Fruit fly (Drosophila melanogaster) whole organism, embryonic: ENCODE results near the gene CG11726.

Experiments used
- Atf6 ChIP-seq: fragments of 200-800 bp; sonication (Bioruptor generic); IDR thresholded peaks from 2 replicates; pipeline ENCODE4 v1.3.6; 2022; ENCODE audit warnings: missing biosample characterization, missing genetic modification characterization
- B-H2 ChIP-seq: fragments of 200-800 bp; sonication (Bioruptor generic); optimal IDR thresholded peaks from 2 replicates; lab custom pipeline; 2018; ENCODE audit warnings: missing biosample characterization, mild to moderate bottlenecking, missing genetic modification characterization
- CG1024 ChIP-seq: fragments of 200-800 bp; sonication (Bioruptor generic); IDR thresholded peaks from 2 replicates; pipeline ENCODE4 v1.3.6; 2022; ENCODE audit warnings: missing biosample characterization, missing genetic modification characterization
- CG11456 ChIP-seq: fragments of 200-800 bp; sonication (Bioruptor generic); IDR thresholded peaks from 3 replicates; pipeline ENCODE4 v1.3.6; 2022; ENCODE audit warnings: missing biosample characterization, missing genetic modification characterization
- CG14965 ChIP-seq: fragments of 200-800 bp; sonication (Bioruptor generic); optimal IDR thresholded peaks from 2 replicates; lab custom pipeline; 2016; ENCODE audit warnings: missing biosample characterization, missing genetic modification characterization, borderline replicate concordance
- CG15073 ChIP-seq: fragments of 200-800 bp; sonication (Bioruptor generic); optimal IDR thresholded peaks from 2 replicates; lab custom pipeline; 2016; ENCODE audit warnings: missing biosample characterization, missing genetic modification characterization
- CG15514 ChIP-seq: fragments of 200-800 bp; sonication (Bioruptor generic); optimal IDR thresholded peaks from 3 replicates; lab custom pipeline; 2017; ENCODE audit warnings: missing biosample characterization, missing genetic modification characterization, mild to moderate bottlenecking, moderate library complexity, missing genetic modification reagents
- CG15696 ChIP-seq: fragments of 200-800 bp; sonication (Bioruptor generic); optimal IDR thresholded peaks from 2 replicates; lab custom pipeline; 2019; ENCODE audit warnings: missing biosample characterization, mild to moderate bottlenecking, missing genetic modification characterization, moderate library complexity
- CG17359 ChIP-seq: fragments of 200-800 bp; sonication (Bioruptor generic); optimal IDR thresholded peaks from 3 replicates; lab custom pipeline; 2018; ENCODE audit warnings: missing biosample characterization, mild to moderate bottlenecking, missing genetic modification characterization, moderate library complexity
- CG17612 ChIP-seq: fragments of 200-800 bp; sonication (Bioruptor generic); IDR thresholded peaks from 2 replicates; pipeline ENCODE4 v1.3.6; 2022; ENCODE audit warnings: missing biosample characterization, missing genetic modification characterization
- CG8765 ChIP-seq: fragments of 200-800 bp; sonication (Bioruptor generic); IDR thresholded peaks from 2 replicates; pipeline ENCODE4 v1.3.6; 2022; ENCODE audit warnings: missing biosample characterization, missing genetic modification characterization
- CTCF ChIP-seq: fragments of 200-800 bp; sonication (Bioruptor generic); optimal IDR thresholded peaks from 2 replicates; lab custom pipeline; 2017; ENCODE audit warnings: missing biosample characterization, mild to moderate bottlenecking, missing genetic modification characterization, moderate library complexity
- E2f1 ChIP-seq: fragments of 200-800 bp; sonication (Bioruptor generic); IDR thresholded peaks from 2 replicates; pipeline ENCODE4 v1.3.6; 2022; ENCODE audit warnings: missing biosample characterization, missing genetic modification characterization
- Hr39 ChIP-seq: fragments of >200 bp; optimal IDR thresholded peaks from 2 replicates; lab custom pipeline; 2017
- Kr ChIP-seq: fragments of 200-800 bp; sonication (Bioruptor generic); optimal IDR thresholded peaks from 2 replicates; lab custom pipeline; 2017; ENCODE audit warnings: missing biosample characterization, mild to moderate bottlenecking, missing genetic modification characterization
- Mad ChIP-seq: fragments of 200-800 bp; sonication (Bioruptor generic); optimal IDR thresholded peaks from 2 replicates; lab custom pipeline; 2016; ENCODE audit warnings: missing biosample characterization, missing genetic modification characterization
- NC2α ChIP-seq: fragments of 200-800 bp; sonication (Bioruptor generic); optimal IDR thresholded peaks from 2 replicates; lab custom pipeline; 2016; ENCODE audit warnings: missing biosample characterization, missing genetic modification characterization
- Nf-YB ChIP-seq: fragments of 200-800 bp; sonication (Bioruptor generic); optimal IDR thresholded peaks from 3 replicates; lab custom pipeline; 2019; ENCODE audit warnings: missing biosample characterization, mild to moderate bottlenecking, missing genetic modification characterization, moderate library complexity
- Sox100B ChIP-seq: fragments of 200-800 bp; sonication (Bioruptor generic); optimal IDR thresholded peaks from 3 replicates; lab custom pipeline; 2018; ENCODE audit warnings: missing biosample characterization, mild to moderate bottlenecking, missing genetic modification characterization
- Stat92E ChIP-seq, 3 experiments: fragments of >200 bp in 2 of 3; fragments of 200-800 bp in 1 of 3; sonication (Bioruptor generic) in 1 of 3; optimal IDR thresholded peaks; 2 replicates each; lab custom pipeline; 2017 to 2019; ENCODE audit warnings: missing biosample characterization in 3 of 3, missing genetic modification characterization in 3 of 3, mild to moderate bottlenecking in 1 of 3, moderate library complexity in 1 of 3
- YL-1 ChIP-seq: fragments of 200-800 bp; sonication (Bioruptor generic); optimal IDR thresholded peaks from 3 replicates; lab custom pipeline; 2017; ENCODE audit warnings: missing biosample characterization, mild to moderate bottlenecking, missing genetic modification characterization
- ase ChIP-seq: fragments of 200-800 bp; sonication (Bioruptor generic); IDR thresholded peaks from 3 replicates; pipeline ENCODE4 v1.3.6; 2022; ENCODE audit warnings: missing biosample characterization, missing genetic modification characterization
- bsh ChIP-seq, 2 experiments: fragments of 200-800 bp; sonication (Bioruptor generic); optimal IDR thresholded peaks; 2 replicates each; lab custom pipeline; 2017 to 2018; ENCODE audit warnings: mild to moderate bottlenecking in 2 of 2, missing biosample characterization in 2 of 2, missing genetic modification characterization in 2 of 2, moderate library complexity in 1 of 2
- btn ChIP-seq: fragments of 200-800 bp; sonication (Bioruptor generic); optimal IDR thresholded peaks from 2 replicates; lab custom pipeline; 2016; ENCODE audit warnings: missing biosample characterization, missing genetic modification characterization
- cas ChIP-seq: fragments of 200-800 bp; sonication (Bioruptor generic); IDR thresholded peaks from 2 replicates; pipeline ENCODE4 v1.3.6; 2022; ENCODE audit warnings: missing biosample characterization, missing genetic modification characterization
- chn ChIP-seq: fragments of 200-800 bp; sonication (Bioruptor generic); optimal IDR thresholded peaks from 2 replicates; lab custom pipeline; 2016; ENCODE audit warnings: missing biosample characterization, missing genetic modification characterization
- grn ChIP-seq: fragments of 200-800 bp; sonication (Bioruptor generic); optimal IDR thresholded peaks from 3 replicates; lab custom pipeline; 2017; ENCODE audit warnings: missing biosample characterization, missing genetic modification characterization
- ind ChIP-seq: fragments of 200-800 bp; sonication (Bioruptor generic); optimal IDR thresholded peaks from 3 replicates; lab custom pipeline; 2016; ENCODE audit warnings: missing biosample characterization, missing genetic modification characterization
- lbe ChIP-seq: fragments of 200-800 bp; sonication (Bioruptor generic); optimal IDR thresholded peaks from 2 replicates; lab custom pipeline; 2016; ENCODE audit warnings: missing biosample characterization, mild to moderate bottlenecking, missing genetic modification characterization
- org-1 ChIP-seq: fragments of 200-800 bp; sonication (Bioruptor generic); optimal IDR thresholded peaks from 2 replicates; lab custom pipeline; 2017; ENCODE audit warnings: missing biosample characterization, missing genetic modification characterization
- pho ChIP-seq: fragments of 200-800 bp; sonication (Bioruptor generic); optimal IDR thresholded peaks from 2 replicates; lab custom pipeline; 2016; ENCODE audit warnings: missing biosample characterization, missing genetic modification characterization
- run ChIP-seq: fragments of 200-800 bp; sonication (Bioruptor generic); optimal IDR thresholded peaks from 3 replicates; lab custom pipeline; 2018; ENCODE audit warnings: missing biosample characterization, mild to moderate bottlenecking, missing genetic modification characterization
- schlank ChIP-seq: fragments of 200-800 bp; sonication (Bioruptor generic); optimal IDR thresholded peaks from 2 replicates; lab custom pipeline; 2018; ENCODE audit warnings: missing biosample characterization, mild to moderate bottlenecking, missing genetic modification characterization
- sens-2 ChIP-seq: fragments of 200-800 bp; sonication (Bioruptor generic); IDR thresholded peaks from 2 replicates; pipeline ENCODE4 v1.3.6; 2022; ENCODE audit warnings: missing biosample characterization, missing genetic modification characterization
- shn ChIP-seq: fragments of 200-800 bp; sonication (Bioruptor generic); optimal IDR thresholded peaks from 3 replicates; lab custom pipeline; 2016; ENCODE audit warnings: missing biosample characterization, missing genetic modification characterization
- so ChIP-seq: fragments of 200-800 bp; sonication (Bioruptor generic); IDR thresholded peaks from 3 replicates; pipeline ENCODE4 v1.3.6; 2022; ENCODE audit warnings: missing biosample characterization, missing genetic modification characterization
- tin ChIP-seq: fragments of 200-800 bp; sonication (Bioruptor generic); optimal IDR thresholded peaks from 3 replicates; lab custom pipeline; 2016; ENCODE audit warnings: missing biosample characterization, missing genetic modification characterization
- tio ChIP-seq: fragments of 200-800 bp; sonication (Bioruptor generic); optimal IDR thresholded peaks from 2 replicates; lab custom pipeline; 2017; ENCODE audit warnings: missing biosample characterization, missing genetic modification characterization, inconsistent platforms
- ttk ChIP-seq: fragments of 200-800 bp; sonication (Bioruptor generic); IDR thresholded peaks from 2 replicates; pipeline ENCODE4 v2.1.2; 2022; ENCODE audit warnings: missing biosample characterization, missing genetic modification characterization
- tup ChIP-seq: fragments of 200-800 bp; sonication (Bioruptor generic); optimal IDR thresholded peaks from 2 replicates; lab custom pipeline; 2016; ENCODE audit warnings: missing biosample characterization, mild to moderate bottlenecking, missing genetic modification characterization, moderate library complexity
- tx ChIP-seq: fragments of 200-800 bp; sonication (Bioruptor generic); optimal IDR thresholded peaks from 2 replicates; lab custom pipeline; 2016; ENCODE audit warnings: missing biosample characterization, missing genetic modification characterization
- z ChIP-seq: fragments of 200-800 bp; sonication (Bioruptor generic); IDR thresholded peaks from 3 replicates; pipeline ENCODE4 v1.3.6; 2022; ENCODE audit warnings: missing biosample characterization, missing genetic modification characterization
- zf30C ChIP-seq: fragments of 200-800 bp; sonication (Bioruptor generic); optimal IDR thresholded peaks from 3 replicates; lab custom pipeline; 2018; ENCODE audit warnings: missing biosample characterization, mild to moderate bottlenecking, missing genetic modification characterization
- zfh2 ChIP-seq: fragments of 200-800 bp; sonication (Bioruptor generic); optimal IDR thresholded peaks from 2 replicates; lab custom pipeline; 2016; ENCODE audit warnings: missing biosample characterization, missing genetic modification characterization

CG11726 gene

DNA sequence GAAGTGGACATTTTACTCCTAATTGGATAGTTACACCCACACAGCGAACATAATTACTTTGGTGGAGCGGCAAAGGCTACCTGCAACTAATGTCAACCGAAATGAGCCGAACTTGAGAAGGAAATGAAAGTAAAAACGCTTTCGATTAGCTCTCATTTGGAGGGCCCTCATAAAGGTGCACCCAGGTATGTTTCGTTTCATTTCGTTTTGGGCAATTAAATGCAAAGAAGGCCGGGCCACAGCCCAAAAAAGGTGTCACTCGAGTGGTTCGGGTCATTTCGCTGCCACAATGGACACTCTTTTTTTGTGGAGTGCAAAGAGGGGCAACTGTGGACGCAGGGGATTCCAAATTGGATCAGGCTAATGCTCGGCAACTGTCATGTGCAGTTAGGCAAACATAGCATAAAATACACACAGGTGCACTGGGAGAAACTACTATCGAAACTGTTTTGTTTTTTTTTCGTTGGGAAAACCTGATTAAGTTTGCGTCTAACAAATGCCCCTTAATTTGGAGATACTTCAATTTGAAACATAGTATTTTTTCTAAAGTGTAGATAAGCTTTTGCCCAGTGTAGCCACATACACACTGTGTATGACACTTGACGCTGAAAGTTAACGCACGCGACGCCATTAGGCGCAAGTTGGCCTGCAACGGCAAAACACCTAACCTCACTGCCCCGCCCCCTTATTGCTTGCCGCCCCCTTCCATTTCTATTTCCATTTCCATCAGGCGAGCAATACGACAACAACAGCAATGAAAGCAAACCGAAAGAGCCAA lies 22.2 kb downstream of the CG11726 start (continued):
- TF ChIP-seq so (GFP tag; lab: Robert Waterston, UW) (peak; percentile 83), org-1 (peak; percentile 79), CG15696 (peak; percentile 79), CG15514 (peak; percentile 25), chn (GFP tag; lab: Kevin White, UChicago) (peak; percentile 85), Mad (GFP tag; lab: Kevin White, UChicago) (peak; percentile 58), tin (GFP tag; lab: Kevin White, UChicago) (peak; percentile 89), tup (GFP tag; lab: Kevin White, UChicago) (peak; percentile 60), lbe (GFP tag; lab: Kevin White, UChicago) (no peak), CG17612 (GFP tag; lab: Robert Waterston, UW) (peak; percentile 84), ase (GFP tag; lab: Robert Waterston, UW) (peak; percentile 91), shn (peak; percentile 68), btn (peak; percentile 88), cas (GFP tag; lab: Robert Waterston, UW) (peak; percentile 54; the same call in 1 of the 2 replicates), bsh (GFP tag; optimal IDR thresholded peaks at IDR 0.05; lab: Kevin White, UChicago) (peak in 1 of 2 experiments; percentile 92), sens-2 (GFP tag; lab: Robert Waterston, UW) (peak; percentile 95), CG15073 (GFP tag; lab: Kevin White, UChicago) (peak; percentile 18), z (peak; percentile 74; the same call in 2 of the 3 replicates), zfh2 (GFP tag; lab: Kevin White, UChicago) (no peak), Stat92E (GFP tag; optimal IDR thresholded peaks at IDR 0.05; lab: Kevin White, UChicago) (peak in 1 of 3 experiments; percentile 66), Hr39 (lab: Kevin White, UChicago) (no peak), pho (GFP tag; lab: Kevin White, UChicago) (peak; percentile 15), tio (GFP tag; lab: Kevin White, UChicago) (peak; percentile 72), CG17359 (tag; lab: Kevin White, UChicago) (peak; percentile 87), tx (GFP tag; lab: Kevin White, UChicago) (peak; percentile 78), CTCF (GFP tag; lab: Kevin White, UChicago) (peak; percentile 33), NC2α (peak; percentile 63), CG14965 (GFP tag; lab: Kevin White, UChicago) (peak; percentile 75), CG1024 (peak; percentile 93), Kr (GFP tag; lab: Kevin White, UChicago) (peak; percentile 5), schlank (tag; lab: Kevin White, UChicago) (no peak), CG11456 (GFP tag; lab: Robert Waterston, UW) (peak; percentile 92), ind (GFP tag; lab: Kevin White, UChicago) (peak; percentile 78), Nf-YB (GFP tag; lab: Kevin White, UChicago) (peak; percentile 35), CG8765 (GFP tag; lab: Robert Waterston, UW) (peak; percentile 86), grn (GFP tag; lab: Kevin White, UChicago) (peak; percentile 57), run (tag; lab: Kevin White, UChicago) (peak; percentile 71), E2f1 (peak; percentile 91), Atf6 (GFP tag; lab: Robert Waterston, UW) (peak; percentile 57), zf30C (peak; percentile 76), YL-1 (GFP tag; lab: Kevin White, UChicago) (no peak), B-H2 (GFP tag; lab: Kevin White, UChicago) (no peak), ttk (peak; percentile 97), Sox100B (GFP tag; lab: Kevin White, UChicago) (peak; percentile 78)
